Worm (Caenorhabditis elegans): ENCODE data around the gene inx-10.

DNA sequence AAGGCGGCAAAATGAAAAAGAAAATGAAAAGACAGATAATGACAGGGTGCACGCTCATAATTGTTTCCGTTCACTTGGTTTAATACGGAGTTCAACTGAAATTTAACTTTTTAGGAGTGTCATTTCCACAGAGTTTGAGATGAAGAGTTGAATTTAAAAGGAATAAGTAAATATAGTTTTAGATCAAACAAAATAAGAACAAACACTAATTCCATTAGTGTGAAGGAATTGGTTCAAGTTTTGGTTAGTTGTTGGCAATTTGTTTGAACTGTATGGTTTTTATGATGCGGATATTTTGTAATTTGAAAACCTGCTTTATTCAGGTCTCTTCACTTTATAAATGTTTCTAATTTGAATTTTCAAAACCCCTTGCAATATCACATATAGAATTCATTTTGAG lies 50.6 kb downstream of the inx-10 start, which contains the start of gene B0222.15:
- TF ChIP-seq snpc-1.1 (tag; optimal IDR thresholded peaks at IDR 0.05; ENCODE audit: insufficient read depth) (no peak), Y95B8A.8 (GFP tag; IDR thresholded peaks at IDR 0.05) (no peak), ztf-6 (GFP tag; IDR thresholded peaks at IDR 0.05) (no peak), ztf-3 (GFP tag; optimal IDR thresholded peaks at IDR 0.05) (no peak), unc-62 (GFP tag; optimal IDR thresholded peaks at IDR 0.05) (no peak), ama-1 (optimal IDR thresholded peaks at IDR 0.05) (no peak), ama-1 (GFP tag; optimal IDR thresholded peaks at IDR 0.05) (no peak), lin-40 (tag; optimal IDR thresholded peaks at IDR 0.05) (no peak), ztf-26 (tag; optimal IDR thresholded peaks at IDR 0.05) (no peak)

Measured in whole organism, young adult.